Worm (Caenorhabditis elegans): ENCODE data around the gene D2045.5.

- TF ChIP-seq nhr-12 (tag; optimal IDR thresholded peaks at IDR 0.05) (no peak), fkh-10 (GFP tag; optimal IDR thresholded peaks at IDR 0.05) (no peak), nhr-77 (tag; optimal IDR thresholded peaks at IDR 0.05) (no peak), sox-4 (tag; optimal IDR thresholded peaks at IDR 0.05) (no peak)
Measured at ce11 chrIII:10469574-10470055, at the start of gene D2045.5.

All from whole organism, L1 larva.